Worm (Caenorhabditis elegans) whole organism, L4/young adult: ENCODE measurements around the gene T23G7.2.

Experiments
- W03F9.2 ChIP-seq: fragments of 150-350 bp; optimal IDR thresholded peaks from 2 replicates; lab custom pipeline; 2014; ENCODE audit warnings: missing biosample characterization, missing genetic modification characterization
- dao-5 ChIP-seq: sonication (generic microtip); optimal IDR thresholded peaks from 2 replicates; lab custom pipeline; 2016; ENCODE audit warnings: missing genotype, missing genetic modification characterization, moderate library complexity, missing compliant biosample characterization
- him-1 ChIP-seq: sonication (generic microtip); optimal IDR thresholded peaks from 2 replicates; lab custom pipeline; 2016; ENCODE audit warnings: missing genotype, missing genetic modification reagents, missing genetic modification characterization, missing compliant biosample characterization

- TF ChIP-seq dao-5 (tag; lab: Kevin White, UChicago) (no peak), him-1 (tag; lab: Kevin White, UChicago) (no peak), W03F9.2 (tag; lab: Kevin White, UChicago) (no peak)
Measured at ce11 chrII:9141110-9141509, 31.6 kb downstream of the T23G7.2 start.
